Worm (Caenorhabditis elegans): ENCODE measurements around the gene F55D1.1.
A peak's percentile ranks its signal among the peaks of the same experiment; 100 is the strongest.

The F55D1.1 gene

ce11 chrX:5514984-5515383, 25.3 kb downstream of the F55D1.1 start, which contains the start of gene T23F2.4:
T23F2.4 (minus strand) TSS chrX:5515084.
- TF ChIP-seq ceh-22 (tag; optimal IDR thresholded peaks at IDR 0.05) (no peak), odd-2 (tag; optimal IDR thresholded peaks at IDR 0.05) (no peak), dmd-4 (tag; optimal IDR thresholded peaks at IDR 0.05; ENCODE audit: borderline replicate concordance) (no peak), hlh-13 (GFP tag; optimal IDR thresholded peaks at IDR 0.05) (no peak), pros-1 (tag; optimal IDR thresholded peaks at IDR 0.05) (no peak), C08G9.2 (tag; optimal IDR thresholded peaks at IDR 0.05) (no peak)

DNA sequence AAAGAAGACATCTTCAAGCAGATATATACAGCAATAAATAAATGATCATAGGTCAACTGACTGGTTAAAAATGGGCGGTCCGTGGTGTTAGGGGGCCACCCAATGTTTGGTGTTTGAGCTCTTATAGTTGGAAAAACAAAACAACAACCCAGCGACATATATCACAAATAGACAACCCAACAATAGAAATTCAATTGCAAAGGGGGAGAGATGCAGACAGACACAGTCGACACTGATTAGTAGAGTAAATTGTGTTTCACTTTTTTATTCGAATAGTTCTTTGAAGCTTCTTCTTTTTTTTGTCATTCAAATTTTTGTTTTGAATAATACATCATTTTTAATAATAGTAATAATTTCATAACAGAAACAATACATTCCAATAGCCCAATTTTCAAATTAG, 25.8 kb downstream of the F55D1.1 start:
- TF ChIP-seq unc-42 (tag; optimal IDR thresholded peaks at IDR 0.05), result peak; percentile 88
- TF ChIP-seq ets-4 (tag; optimal IDR thresholded peaks at IDR 0.05), result no peak

DNA sequence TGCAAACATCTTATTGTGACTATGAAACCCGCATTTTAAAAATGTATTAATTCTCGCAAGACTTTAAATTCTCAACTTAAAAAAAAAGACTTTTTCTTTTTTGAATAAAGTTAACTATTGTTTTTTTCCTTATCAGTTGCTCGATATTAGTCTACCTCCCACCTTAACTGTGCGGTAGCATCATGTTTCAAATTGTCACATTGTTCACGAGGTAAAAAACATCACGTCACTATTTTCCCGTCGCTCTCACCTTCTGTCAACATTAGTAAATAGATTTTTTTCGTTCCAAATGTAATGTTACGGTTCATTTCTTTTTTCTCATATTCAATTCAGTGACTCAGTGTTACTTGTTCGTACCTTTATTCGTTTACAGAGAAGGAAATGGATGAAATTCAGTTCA, 26.7 kb downstream of the F55D1.1 start:
- TF ChIP-seq lim-6 (tag; optimal IDR thresholded peaks at IDR 0.05), result no peak
- no peak for TF ChIP-seq pqm-1 (tag; optimal IDR thresholded peaks at IDR 0.05)

ce11 chrX:5517063-5517462, 27.4 kb downstream of the F55D1.1 start, which contains the start of gene T23F2.5:
T23F2.5 (minus strand) TSS chrX:5517163.
- TF ChIP-seq Y22D7AL.16 (tag; optimal IDR thresholded peaks at IDR 0.05) (no peak), ceh-14 (tag; optimal IDR thresholded peaks at IDR 0.05) (no peak), hlh-8 (tag; optimal IDR thresholded peaks at IDR 0.05) (no peak), ceh-30 (tag; optimal IDR thresholded peaks at IDR 0.05) (no peak), tbx-2 (tag; optimal IDR thresholded peaks at IDR 0.05) (no peak), sox-4 (tag; optimal IDR thresholded peaks at IDR 0.05) (no peak), ceh-18 (tag; optimal IDR thresholded peaks at IDR 0.05) (no peak), unc-42 (tag; optimal IDR thresholded peaks at IDR 0.05) (no peak), zip-5 (tag; optimal IDR thresholded peaks at IDR 0.05) (no peak), ceh-48 (tag; optimal IDR thresholded peaks at IDR 0.05) (no peak), hlh-30 (tag; optimal IDR thresholded peaks at IDR 0.05; ENCODE audit: insufficient read depth) (no peak), elt-4 (tag; optimal IDR thresholded peaks at IDR 0.05) (no peak), mec-3 (tag; optimal IDR thresholded peaks at IDR 0.05; ENCODE audit: borderline replicate concordance) (no peak), ztf-16 (tag; optimal IDR thresholded peaks at IDR 0.05) (no peak), ref-2 (tag; optimal IDR thresholded peaks at IDR 0.05) (no peak), ets-4 (tag; optimal IDR thresholded peaks at IDR 0.05) (no peak)

DNA sequence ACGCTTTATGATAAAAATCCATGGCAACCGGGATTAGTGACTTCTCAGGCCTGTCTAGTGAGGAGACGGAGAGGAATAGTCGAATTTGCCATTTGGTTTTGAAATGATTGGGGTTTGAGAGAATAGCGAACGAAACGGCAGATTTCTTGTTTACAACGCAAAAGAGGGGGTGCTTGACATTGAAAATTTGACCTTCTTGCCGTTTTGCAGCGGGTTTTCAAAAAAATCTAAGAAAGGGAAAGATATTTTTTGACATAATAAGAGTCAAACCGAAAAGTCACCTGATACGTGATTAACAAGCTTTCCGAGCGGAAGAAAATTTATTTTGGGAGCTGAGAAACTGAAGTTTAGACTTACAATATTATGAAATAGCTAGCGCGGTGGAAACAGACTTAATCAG, 28.2 kb downstream of the F55D1.1 start:
- TF ChIP-seq zip-5 (tag; optimal IDR thresholded peaks at IDR 0.05) (no peak), ceh-48 (tag; optimal IDR thresholded peaks at IDR 0.05) (no peak), odd-2 (tag; optimal IDR thresholded peaks at IDR 0.05) (no peak), pag-3 (tag; optimal IDR thresholded peaks at IDR 0.05; ENCODE audit: borderline replicate concordance) (no peak), hlh-8 (tag; optimal IDR thresholded peaks at IDR 0.05) (no peak), fax-1 (tag; optimal IDR thresholded peaks at IDR 0.05) (no peak), hlh-30 (tag; optimal IDR thresholded peaks at IDR 0.05; ENCODE audit: insufficient read depth) (no peak), Y22D7AL.16 (tag; optimal IDR thresholded peaks at IDR 0.05) (no peak), che-1 (tag; optimal IDR thresholded peaks at IDR 0.05) (no peak), hlh-6 (tag; optimal IDR thresholded peaks at IDR 0.05) (no peak), madf-2 (tag; optimal IDR thresholded peaks at IDR 0.05) (no peak), T23F11.4 (GFP tag; optimal IDR thresholded peaks at IDR 0.05) (no peak), sox-4 (tag; optimal IDR thresholded peaks at IDR 0.05) (no peak), dve-1 (tag; optimal IDR thresholded peaks at IDR 0.05) (no peak), pha-4 (tag; optimal IDR thresholded peaks at IDR 0.05) (no peak), tbx-2 (tag; optimal IDR thresholded peaks at IDR 0.05) (no peak), K02D7.2 (tag; optimal IDR thresholded peaks at IDR 0.05) (no peak), ets-4 (tag; optimal IDR thresholded peaks at IDR 0.05) (no peak)

- TF ChIP-seq ceh-34 (tag; optimal IDR thresholded peaks at IDR 0.05) (peak; percentile 24), hlh-6 (tag; optimal IDR thresholded peaks at IDR 0.05) (peak; percentile 74), tbx-2 (tag; optimal IDR thresholded peaks at IDR 0.05) (peak; percentile 27), pha-4 (tag; optimal IDR thresholded peaks at IDR 0.05) (no peak), nhr-11 (tag; optimal IDR thresholded peaks at IDR 0.05) (no peak), unc-42 (tag; optimal IDR thresholded peaks at IDR 0.05) (peak; percentile 31), ceh-31 (tag; optimal IDR thresholded peaks at IDR 0.05) (peak; percentile 49), ref-2 (tag; optimal IDR thresholded peaks at IDR 0.05) (peak; percentile 10), hlh-30 (tag; optimal IDR thresholded peaks at IDR 0.05; ENCODE audit: insufficient read depth) (no peak), ceh-19 (GFP tag; optimal IDR thresholded peaks at IDR 0.05) (no peak), fkh-6 (tag; optimal IDR thresholded peaks at IDR 0.05) (peak; percentile 14), pax-1 (tag; optimal IDR thresholded peaks at IDR 0.05) (no peak), ztf-16 (tag; optimal IDR thresholded peaks at IDR 0.05) (no peak), lim-6 (tag; optimal IDR thresholded peaks at IDR 0.05) (no peak)
These were observed 28.7 kb downstream of the F55D1.1 start for ce11 chrX:5518352-5518751.
